Worm (Caenorhabditis elegans): ENCODE measurements around the gene fbxc-22.

- no peak for TF ChIP-seq W03F9.2 (tag; optimal IDR thresholded peaks at IDR 0.05)
- TF ChIP-seq him-1 (tag; optimal IDR thresholded peaks at IDR 0.05) = no peak
Observed at ce11 chrII:1676088-1676487, 14.8 kb downstream of the fbxc-22 start, which contains the start of gene fbxb-17.

Data from whole organism, L4/young adult.